Worm (Caenorhabditis elegans) whole organism, L4/young adult: ENCODE data around the gene gtbp-1.

Experiments used
- W03F9.2 ChIP-seq: fragments of 150-350 bp; optimal IDR thresholded peaks from 2 replicates; lab custom pipeline; 2014; ENCODE audit warnings: missing biosample characterization, missing genetic modification characterization
- dao-5 ChIP-seq: sonication (generic microtip); optimal IDR thresholded peaks from 2 replicates; lab custom pipeline; 2016; ENCODE audit warnings: missing genotype, missing genetic modification characterization, moderate library complexity, missing compliant biosample characterization
- him-1 ChIP-seq: sonication (generic microtip); optimal IDR thresholded peaks from 2 replicates; lab custom pipeline; 2016; ENCODE audit warnings: missing genotype, missing genetic modification reagents, missing genetic modification characterization, missing compliant biosample characterization

DNA sequence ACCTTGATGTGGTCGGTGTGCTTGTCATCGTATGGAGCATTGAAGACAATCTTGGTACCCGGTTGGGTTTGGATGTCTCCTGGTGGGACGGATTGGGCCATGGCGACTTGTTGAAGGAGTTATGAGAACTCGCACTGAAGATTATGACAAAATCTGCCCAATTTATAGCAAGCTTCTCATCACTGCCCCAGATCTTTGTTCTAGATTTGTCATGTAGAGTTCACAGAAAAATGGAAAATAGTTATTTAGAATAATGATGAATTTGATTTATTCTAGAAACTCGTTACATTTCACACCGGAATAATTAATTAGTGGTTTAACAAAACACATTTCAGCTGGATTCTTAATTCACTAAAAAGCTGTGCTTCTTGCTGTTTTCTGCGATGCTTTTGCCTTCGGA lies 14.9 kb upstream of the gtbp-1 start, which contains the start of gene msp-38:
- TF ChIP-seq dao-5 (tag; lab: Kevin White, UChicago), result no peak
- TF ChIP-seq him-1 (tag; lab: Kevin White, UChicago), result no peak
- TF ChIP-seq W03F9.2 (tag; lab: Kevin White, UChicago), result no peak
